Fruit fly (Drosophila melanogaster) whole organism, wandering third instar larva: ENCODE measurements around the gene Lar.

ENCODE experiments used
- Abd-B ChIP-seq: fragments of >200 bp; optimal IDR thresholded peaks from 2 replicates; lab custom pipeline; 2017; ENCODE audit warnings: missing biosample characterization, missing genetic modification characterization
- CG9705 ChIP-seq: fragments of 200-800 bp; sonication (Bioruptor generic); optimal IDR thresholded peaks from 2 replicates; lab custom pipeline; 2018; ENCODE audit warnings: missing biosample characterization, mild to moderate bottlenecking, missing genetic modification characterization
- CrebA ChIP-seq: fragments of 200-800 bp; sonication (Bioruptor generic); optimal IDR thresholded peaks from 2 replicates; lab custom pipeline; 2016; ENCODE audit warnings: missing biosample characterization, mild to moderate bottlenecking, missing genetic modification characterization, borderline replicate concordance
- Myc ChIP-seq: fragments of >200 bp; optimal IDR thresholded peaks from 2 replicates; lab custom pipeline; 2017
- br ChIP-seq: fragments of 200-800 bp; sonication (Bioruptor generic); optimal IDR thresholded peaks from 2 replicates; lab custom pipeline; 2016; ENCODE audit warnings: missing biosample characterization, missing genetic modification characterization
- fru ChIP-seq: fragments of 200-800 bp; sonication (Bioruptor generic); optimal IDR thresholded peaks from 3 replicates; lab custom pipeline; 2016; ENCODE audit warnings: missing biosample characterization, mild to moderate bottlenecking, missing genetic modification characterization
- h ChIP-seq: fragments of 200-800 bp; sonication (Bioruptor generic); optimal IDR thresholded peaks from 3 replicates; lab custom pipeline; 2016; ENCODE audit warnings: missing biosample characterization, mild to moderate bottlenecking, missing genetic modification characterization
- pan ChIP-seq: fragments of >200 bp; optimal IDR thresholded peaks from 2 replicates; lab custom pipeline; 2017

dm6 chr2L:19583926-19584392 is 2.5 kb upstream of the Lar start, which contains the start of the genes PCNA2 and CG10366:
- no peak for TF ChIP-seq CrebA (GFP tag; lab: Kevin White, UChicago)
- TF ChIP-seq pan (lab: Kevin White, UChicago): no peak
- TF ChIP-seq Abd-B: no peak
- TF ChIP-seq br: peak; percentile 68
- TF ChIP-seq h (GFP tag; lab: Kevin White, UChicago): peak; percentile 76
- peak; percentile 64 for TF ChIP-seq fru (GFP tag; lab: Kevin White, UChicago)
- TF ChIP-seq CG9705 (GFP tag; lab: Kevin White, UChicago): peak; percentile 72
- TF ChIP-seq Myc: peak; percentile 63
